Worm (Caenorhabditis elegans) whole organism, L3 larva: ENCODE data around the gene K01A6.4.

Experiments
- R02D3.7 ChIP-seq: fragments of 150-350 bp; optimal IDR thresholded peaks from 2 replicates; lab custom pipeline; 2014; ENCODE audit warnings: missing biosample characterization, missing genetic modification characterization
- ama-1 ChIP-seq: fragments of 150-350 bp; optimal IDR thresholded peaks from 2 replicates; lab custom pipeline; 2018
- ceh-16 ChIP-seq: sonication (generic microtip); optimal IDR thresholded peaks from 2 replicates; lab custom pipeline; 2017; ENCODE audit warnings: missing biosample characterization, missing genetic modification characterization
- ceh-28 ChIP-seq: fragments of 150-350 bp; optimal IDR thresholded peaks from 2 replicates; lab custom pipeline; 2014; ENCODE audit warnings: missing biosample characterization, missing genetic modification reagents, missing genetic modification characterization
- ceh-82 ChIP-seq: fragments of 150-350 bp; optimal IDR thresholded peaks from 2 replicates; lab custom pipeline; 2014; ENCODE audit warnings: missing biosample characterization, missing genetic modification characterization
- ceh-9 ChIP-seq: sonication (generic microtip); optimal IDR thresholded peaks from 2 replicates; lab custom pipeline; 2018; ENCODE audit warnings: missing biosample characterization, missing genetic modification characterization
- daf-12 ChIP-seq: fragments of 150-350 bp; optimal IDR thresholded peaks from 2 replicates; lab custom pipeline; 2014; ENCODE audit warnings: missing biosample characterization, missing genetic modification reagents, missing genetic modification characterization
- egl-27 ChIP-seq: sonication (generic microtip); optimal IDR thresholded peaks from 4 replicates; lab custom pipeline; 2017; ENCODE audit warnings: missing biosample characterization, missing genetic modification reagents, missing genetic modification characterization
- egl-5 ChIP-seq: fragments of 150-350 bp; optimal IDR thresholded peaks from 2 replicates; lab custom pipeline; 2017; ENCODE audit warnings: missing biosample characterization, missing genetic modification reagents, missing genetic modification characterization, inconsistent platforms
- elt-1 ChIP-seq: fragments of 150-350 bp; optimal IDR thresholded peaks from 2 replicates; lab custom pipeline; 2014; ENCODE audit warnings: missing biosample characterization, missing genetic modification characterization
- elt-2 ChIP-seq: sonication (generic microtip); optimal IDR thresholded peaks from 2 replicates; lab custom pipeline; 2016; ENCODE audit warnings: missing genetic modification reagents, mild to moderate bottlenecking, missing genetic modification characterization, missing compliant biosample characterization
- elt-3 ChIP-seq, 3 experiments: fragments of 150-350 bp in 1 of 3; sonication (generic microtip) in 2 of 3; optimal IDR thresholded peaks; 2 replicates in 2 of 3; 4 replicates in 1 of 3; lab custom pipeline; 2014 to 2017; ENCODE audit warnings: missing biosample characterization in 3 of 3, missing genetic modification characterization in 3 of 3
- eor-1 ChIP-seq, 2 experiments: fragments of 150-350 bp; optimal IDR thresholded peaks; 2 replicates each; lab custom pipeline; 2014 to 2018; ENCODE audit warnings: missing biosample characterization in 2 of 2, missing genetic modification characterization in 2 of 2
- fkh-10 ChIP-seq: sonication (generic microtip); optimal IDR thresholded peaks from 2 replicates; lab custom pipeline; 2017; ENCODE audit warnings: missing biosample characterization, missing genetic modification reagents, missing genetic modification characterization
- fkh-2 ChIP-seq: fragments of 150-350 bp; optimal IDR thresholded peaks from 2 replicates; lab custom pipeline; 2014; ENCODE audit warnings: missing biosample characterization, missing genetic modification reagents, missing genetic modification characterization
- hmg-11 ChIP-seq: sonication (generic microtip); optimal IDR thresholded peaks from 2 replicates; lab custom pipeline; 2016; ENCODE audit warnings: missing genetic modification characterization, missing compliant biosample characterization
- jun-1 ChIP-seq: fragments of 150-350 bp; optimal IDR thresholded peaks from 2 replicates; lab custom pipeline; 2014; ENCODE audit warnings: missing biosample characterization, missing genetic modification reagents, missing genetic modification characterization
- lin-15B ChIP-seq: fragments of 150-350 bp; optimal IDR thresholded peaks from 2 replicates; lab custom pipeline; 2014; ENCODE audit warnings: missing biosample characterization, missing genetic modification characterization
- lsy-12 ChIP-seq: sonication (generic microtip); optimal IDR thresholded peaks from 2 replicates; lab custom pipeline; 2016; ENCODE audit warnings: mild to moderate bottlenecking, missing genetic modification characterization, missing compliant biosample characterization
- nfya-1 ChIP-seq: sonication (generic microtip); optimal IDR thresholded peaks from 2 replicates; lab custom pipeline; 2017; ENCODE audit warnings: missing genetic modification characterization, mild to moderate bottlenecking, missing compliant biosample characterization, antibody characterized with exemption, moderate library complexity; ENCODE audit not compliant: insufficient read depth
- nhr-11 ChIP-seq: fragments of 150-350 bp; optimal IDR thresholded peaks from 2 replicates; lab custom pipeline; 2014; ENCODE audit warnings: missing biosample characterization, missing genetic modification characterization
- nhr-12 ChIP-seq: fragments of 150-350 bp; optimal IDR thresholded peaks from 2 replicates; lab custom pipeline; 2014; ENCODE audit warnings: missing biosample characterization, missing genetic modification characterization
- nhr-237 ChIP-seq: fragments of 150-350 bp; optimal IDR thresholded peaks from 2 replicates; lab custom pipeline; 2014; ENCODE audit warnings: missing biosample characterization, missing genetic modification characterization
- nhr-25 ChIP-seq: sonication (generic microtip); optimal IDR thresholded peaks from 2 replicates; lab custom pipeline; 2017; ENCODE audit warnings: missing biosample characterization, missing genetic modification characterization
- nhr-76 ChIP-seq: fragments of 150-350 bp; sonication (generic microtip); optimal IDR thresholded peaks from 5 replicates; lab custom pipeline; 2014; ENCODE audit warnings: missing biosample characterization, missing genetic modification characterization
- nhr-77 ChIP-seq: fragments of 150-350 bp; optimal IDR thresholded peaks from 2 replicates; lab custom pipeline; 2014; ENCODE audit warnings: missing biosample characterization, missing genetic modification characterization
- pqm-1 ChIP-seq: fragments of 150-350 bp; optimal IDR thresholded peaks from 2 replicates; lab custom pipeline; 2017; ENCODE audit warnings: missing biosample characterization, missing genetic modification characterization, inconsistent platforms
- skn-1 ChIP-seq: fragments of 150-350 bp; optimal IDR thresholded peaks from 2 replicates; lab custom pipeline; 2014; ENCODE audit warnings: missing biosample characterization, missing genetic modification characterization
- snpc-4 ChIP-seq: fragments of 150-350 bp; optimal IDR thresholded peaks from 2 replicates; lab custom pipeline; 2014; ENCODE audit warnings: missing biosample characterization, missing genetic modification characterization
- tbx-2 ChIP-seq: sonication (generic microtip); optimal IDR thresholded peaks from 2 replicates; lab custom pipeline; 2016; ENCODE audit warnings: mild to moderate bottlenecking, missing genetic modification characterization, missing compliant biosample characterization
- unc-62 ChIP-seq: fragments of 150-350 bp; sonication (generic microtip); optimal IDR thresholded peaks from 4 replicates; lab custom pipeline; 2014; ENCODE audit warnings: missing biosample characterization, missing genetic modification reagents, missing genetic modification characterization
- zag-1 ChIP-seq: fragments of 150-350 bp; optimal IDR thresholded peaks from 2 replicates; lab custom pipeline; 2014; ENCODE audit warnings: missing biosample characterization, missing genetic modification characterization
- ztf-11 ChIP-seq: fragments of 150-350 bp; optimal IDR thresholded peaks from 2 replicates; lab custom pipeline; 2014; ENCODE audit warnings: missing biosample characterization, missing genetic modification characterization
- ztf-4 ChIP-seq: fragments of 150-350 bp; optimal IDR thresholded peaks from 2 replicates; lab custom pipeline; 2014; ENCODE audit warnings: missing biosample characterization, missing genetic modification characterization

The K01A6.4 gene

DNA sequence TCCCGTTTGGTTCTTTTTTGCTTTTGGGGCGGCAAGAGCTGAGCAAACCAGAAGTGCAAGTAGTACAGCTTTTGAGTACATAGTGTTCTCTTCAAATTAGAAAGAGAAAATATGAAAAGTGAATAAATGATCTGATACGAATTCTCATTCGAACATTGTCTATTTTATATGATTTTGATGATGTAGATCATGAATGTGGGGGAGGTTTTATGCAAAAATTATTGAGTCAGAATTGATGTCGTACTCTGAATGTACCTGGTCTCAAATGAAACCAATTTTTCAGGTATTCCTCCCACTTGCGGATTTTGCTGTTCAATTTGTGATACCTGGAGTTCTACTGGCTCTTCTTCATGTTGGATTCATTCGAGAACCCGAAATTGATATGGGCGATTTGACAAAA is at the start of gene K01A6.4:
Gene K01A6.4, minus strand, starts transcription at position 101 of the 400 bp plus-strand sequence.
- TF ChIP-seq snpc-4 (tag; lab: Kevin White, UChicago) (no peak), nhr-76 (tag; lab: Kevin White, UChicago) (no peak), nhr-12 (tag; lab: Kevin White, UChicago) (no peak), daf-12 (tag; lab: Kevin White, UChicago) (no peak), nfya-1 (tag; lab: Kevin White, UChicago) (no peak), nhr-77 (tag; lab: Kevin White, UChicago) (no peak)

DNA sequence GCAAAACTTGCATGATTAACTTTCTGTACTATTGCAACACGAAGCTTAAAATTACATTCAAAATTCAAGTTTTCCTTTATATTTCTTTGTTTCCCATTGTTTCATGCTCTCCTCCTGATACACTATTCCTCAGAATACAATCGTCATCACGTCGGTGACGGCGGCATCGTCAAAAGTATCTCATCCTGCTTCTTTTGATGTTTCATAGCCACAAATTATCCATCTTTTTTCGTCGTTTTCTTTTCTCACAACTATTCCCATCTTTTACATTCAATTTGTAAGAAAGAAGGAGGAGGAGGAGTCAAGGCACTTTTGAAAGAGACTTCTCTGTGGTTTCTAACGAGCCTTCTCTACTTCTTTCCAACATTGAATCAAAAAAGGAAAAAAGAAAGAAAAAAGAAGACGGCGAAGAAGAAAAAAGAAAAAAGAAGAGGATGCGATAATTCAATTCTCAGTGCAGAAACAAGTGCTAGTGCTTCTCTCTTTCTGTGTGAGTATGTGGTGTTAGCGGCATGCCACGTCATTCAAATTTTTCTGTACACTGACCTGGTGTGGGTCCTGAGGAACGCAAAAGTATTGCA is 48.4 kb upstream of the K01A6.4 start:
- TF ChIP-seq skn-1 (tag; lab: Kevin White, UChicago) (no peak), nfya-1 (tag; lab: Kevin White, UChicago) (peak; percentile 40), elt-3 (tag; optimal IDR thresholded peaks at IDR 0.05; lab: Kevin White, UChicago) (no peak), elt-2 (tag; lab: Kevin White, UChicago) (no peak), ztf-11 (tag; lab: Kevin White, UChicago) (no peak), nhr-76 (tag; lab: Kevin White, UChicago) (no peak), ceh-82 (no peak), nhr-25 (no peak), fkh-10 (GFP tag; lab: Kevin White, UChicago) (peak; percentile 84), fkh-2 (tag; lab: Kevin White, UChicago) (no peak), unc-62 (GFP tag; lab: Kevin White, UChicago) (no peak), nhr-11 (tag; lab: Kevin White, UChicago) (no peak), snpc-4 (tag; lab: Kevin White, UChicago) (peak; percentile 1), ceh-16 (no peak), egl-27 (tag; lab: Kevin White, UChicago) (no peak), eor-1 (tag; optimal IDR thresholded peaks at IDR 0.05; lab: Kevin White, UChicago) (no peak), daf-12 (tag; lab: Kevin White, UChicago) (no peak), R02D3.7 (tag; lab: Kevin White, UChicago) (no peak)
- TF ChIP-seq, all 47 proteins: peak for 3

DNA sequence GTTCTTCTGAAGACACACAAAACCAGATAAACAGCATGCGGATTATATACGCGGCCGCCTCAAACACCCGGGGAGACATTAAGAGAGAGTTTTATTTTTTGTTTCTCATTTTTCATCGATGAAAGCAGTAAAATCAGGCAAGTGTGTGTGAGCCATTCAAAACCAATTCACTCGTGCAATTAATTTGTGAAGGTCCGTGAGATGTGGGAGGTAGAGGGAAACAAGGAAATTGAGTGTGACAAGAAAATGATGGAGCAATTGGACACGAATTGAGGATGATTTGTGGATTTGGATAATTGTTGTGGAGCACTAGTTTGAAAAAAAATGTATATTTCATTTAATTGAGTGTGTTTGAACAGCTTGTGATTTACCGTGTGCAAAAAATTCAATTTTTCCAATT is 47.7 kb upstream of the K01A6.4 start:
- TF ChIP-seq nhr-237 (no peak), egl-5 (tag; lab: Kevin White, UChicago) (peak; percentile 81), tbx-2 (tag; lab: Kevin White, UChicago) (no peak), R02D3.7 (tag; lab: Kevin White, UChicago) (no peak)

DNA sequence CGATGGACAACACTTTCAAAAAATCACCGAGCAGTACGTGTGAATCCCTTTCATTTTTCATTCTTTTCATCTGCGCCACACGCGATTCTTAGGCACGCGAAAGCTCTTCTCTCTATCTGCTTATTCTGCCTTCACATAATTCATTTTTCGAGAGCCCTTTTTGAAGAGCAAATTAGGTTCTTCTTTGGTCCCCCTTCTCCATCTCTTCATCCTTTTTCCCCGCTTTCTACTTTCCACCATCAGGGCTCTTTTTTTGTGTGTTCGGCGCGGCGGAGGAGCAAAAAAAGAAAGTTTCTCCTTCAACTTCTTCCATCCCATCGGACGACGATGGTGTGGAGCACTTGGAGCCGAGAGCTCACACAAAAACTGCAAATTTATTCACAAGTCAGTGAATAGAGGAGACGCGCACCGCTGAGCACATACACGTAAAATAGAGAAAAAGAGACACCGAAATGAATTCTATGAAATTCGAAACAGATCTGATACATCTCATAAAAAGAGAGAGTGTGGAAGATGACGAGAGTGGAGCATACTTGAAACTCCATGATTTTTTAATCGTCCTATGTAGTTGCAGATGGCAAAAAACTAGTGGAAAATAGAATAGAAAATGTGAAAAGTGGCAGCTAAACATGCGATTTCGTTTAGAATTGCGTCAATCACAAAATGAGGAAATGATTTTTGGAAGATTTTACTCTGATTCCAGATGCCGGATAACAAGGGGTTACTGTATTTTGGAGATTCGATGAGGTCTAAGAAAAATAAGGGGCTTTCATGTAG is 45.1 kb upstream of the K01A6.4 start:
- peak; percentile 2 for TF ChIP-seq nfya-1 (tag; lab: Kevin White, UChicago)
- peak; percentile 63 for TF ChIP-seq fkh-10 (GFP tag; lab: Kevin White, UChicago)
- TF ChIP-seq skn-1 (tag; lab: Kevin White, UChicago), result no peak

DNA sequence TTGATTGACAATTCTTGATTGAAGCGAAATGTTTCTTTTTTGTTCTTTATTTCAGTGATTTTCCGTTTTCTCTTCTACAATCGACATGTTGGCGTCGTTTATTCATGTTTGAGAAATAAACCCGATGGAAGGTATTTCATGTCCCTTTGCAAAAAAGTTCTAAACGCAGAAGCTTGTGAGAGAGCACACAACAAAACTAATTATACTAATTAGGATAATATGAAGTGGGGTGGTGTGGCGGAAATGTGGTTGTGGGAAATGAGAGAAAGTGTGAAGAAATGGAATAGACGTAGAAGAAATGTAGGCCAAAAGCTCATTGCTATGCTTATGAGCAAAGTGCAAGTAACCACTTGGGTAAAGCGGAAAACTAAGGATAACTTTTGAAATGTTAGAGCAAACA is 42.7 kb upstream of the K01A6.4 start:
- TF ChIP-seq egl-5 (tag; lab: Kevin White, UChicago) (no peak), nhr-12 (tag; lab: Kevin White, UChicago) (no peak), skn-1 (tag; lab: Kevin White, UChicago) (no peak), ztf-4 (tag; lab: Kevin White, UChicago) (no peak), unc-62 (GFP tag; lab: Kevin White, UChicago) (no peak), nhr-237 (no peak), hmg-11 (tag; lab: Kevin White, UChicago) (no peak), lin-15B (no peak), ceh-16 (no peak), elt-1 (tag; lab: Kevin White, UChicago) (no peak)

DNA sequence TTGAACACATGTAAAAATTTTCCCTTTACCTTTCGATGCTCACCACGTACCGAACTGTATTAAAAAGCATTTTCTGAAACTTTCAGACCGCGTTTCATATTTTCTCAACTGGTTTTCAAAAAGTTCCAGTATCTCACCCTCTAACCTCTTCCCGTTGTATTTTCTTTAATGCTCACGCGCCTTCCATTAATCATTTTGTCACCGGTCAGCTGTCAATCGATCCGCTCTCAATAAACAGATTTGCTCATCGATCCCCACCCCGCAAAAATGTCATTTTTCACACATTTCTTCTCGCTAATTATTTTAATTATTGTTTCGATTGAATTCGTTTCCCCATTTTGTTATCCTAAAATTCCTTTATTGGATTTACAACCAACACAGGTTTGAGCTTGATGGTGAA is 38.9 kb upstream of the K01A6.4 start, which contains the start of gene lpr-2:
Gene lpr-2, plus strand, starts transcription at position 189 of the 400 bp plus-strand sequence.
- TF ChIP-seq eor-1 (tag; optimal IDR thresholded peaks at IDR 0.05; lab: Kevin White, UChicago) (no peak), pqm-1 (tag; lab: Kevin White, UChicago) (no peak), lsy-12 (tag; lab: Kevin White, UChicago) (no peak), R02D3.7 (tag; lab: Kevin White, UChicago) (no peak), egl-27 (tag; lab: Kevin White, UChicago) (no peak), ceh-28 (tag; lab: Kevin White, UChicago) (no peak), ceh-9 (tag; lab: Kevin White, UChicago) (no peak), fkh-10 (GFP tag; lab: Kevin White, UChicago) (no peak), hmg-11 (tag; lab: Kevin White, UChicago) (no peak), zag-1 (tag; lab: Kevin White, UChicago) (no peak), ama-1 (no peak), jun-1 (tag; lab: Kevin White, UChicago) (no peak), snpc-4 (tag; lab: Kevin White, UChicago) (no peak)
- TF ChIP-seq, all 47 proteins: peak for 0
